Worm (Caenorhabditis elegans): Measurements from ENCODE around the gene his-4.

Gene his-4

ce11 chrV:16068938-16069337 is 28.6 kb upstream of the his-4 start, which contains the start of gene cyp-35D1:
Gene cyp-35D1 (plus strand): TSS chrV:16069238.
- TF ChIP-seq mbf-1 (tag; optimal IDR thresholded peaks at IDR 0.05) = no peak
- no peak for TF ChIP-seq lin-39 (tag; optimal IDR thresholded peaks at IDR 0.05)
- TF ChIP-seq lsy-2 (tag; optimal IDR thresholded peaks at IDR 0.05) = no peak
- TF ChIP-seq C34F6.9 (tag; optimal IDR thresholded peaks at IDR 0.05) = no peak
- no peak for TF ChIP-seq egl-27 (tag; optimal IDR thresholded peaks at IDR 0.05)
- TF ChIP-seq Y55F3AM.14 (GFP tag; optimal IDR thresholded peaks at IDR 0.05) = no peak
- TF ChIP-seq unc-62 (GFP tag; optimal IDR thresholded peaks at IDR 0.05) = no peak
- no peak for TF ChIP-seq nhr-129 (tag; optimal IDR thresholded peaks at IDR 0.05)
- no peak for TF ChIP-seq nhr-21 (tag; optimal IDR thresholded peaks at IDR 0.05)
- no peak for TF ChIP-seq ztf-11 (tag; optimal IDR thresholded peaks at IDR 0.05)

- TF ChIP-seq sma-3 (GFP tag; optimal IDR thresholded peaks at IDR 0.05) (no peak), snpc-4 (tag; optimal IDR thresholded peaks at IDR 0.05) (no peak), ZK546.5 (tag; optimal IDR thresholded peaks at IDR 0.05) (no peak), nhr-11 (tag; optimal IDR thresholded peaks at IDR 0.05) (no peak), elt-3 (tag; optimal IDR thresholded peaks at IDR 0.05) (no peak), lin-13 (GFP tag; optimal IDR thresholded peaks at IDR 0.05) (no peak), mdl-1 (tag; optimal IDR thresholded peaks at IDR 0.05) (no peak), Y55F3AM.14 (GFP tag; optimal IDR thresholded peaks at IDR 0.05) (no peak), skn-1 (tag; optimal IDR thresholded peaks at IDR 0.05) (no peak), ztf-11 (tag; optimal IDR thresholded peaks at IDR 0.05) (no peak), mbf-1 (tag; optimal IDR thresholded peaks at IDR 0.05) (no peak), nhr-77 (tag; optimal IDR thresholded peaks at IDR 0.05) (no peak), ceh-16 (tag; optimal IDR thresholded peaks at IDR 0.05) (no peak), nhr-23 (tag; optimal IDR thresholded peaks at IDR 0.05) (no peak)
These were observed 22.5 kb upstream of the his-4 start, which contains the start of gene F14H3.14 for ce11 chrV:16062788-16063187. Gene F14H3.14 (minus strand): TSS chrV:16062888.

- TF ChIP-seq sma-9 (GFP tag; optimal IDR thresholded peaks at IDR 0.05) (no peak), sma-9 (tag; optimal IDR thresholded peaks at IDR 0.05) (no peak), blmp-1 (tag; optimal IDR thresholded peaks at IDR 0.05; ENCODE audit: insufficient read depth) (no peak), elt-3 (tag; optimal IDR thresholded peaks at IDR 0.05) (no peak), ceh-82 (tag; optimal IDR thresholded peaks at IDR 0.05) (no peak), nhr-12 (tag; optimal IDR thresholded peaks at IDR 0.05) (no peak), nhr-77 (tag; optimal IDR thresholded peaks at IDR 0.05) (no peak), nhr-23 (tag; optimal IDR thresholded peaks at IDR 0.05) (no peak), nhr-10 (tag; optimal IDR thresholded peaks at IDR 0.05) (no peak), sma-3 (GFP tag; optimal IDR thresholded peaks at IDR 0.05) (no peak), dmd-4 (tag; optimal IDR thresholded peaks at IDR 0.05) (no peak), R02D3.7 (tag; optimal IDR thresholded peaks at IDR 0.05) (no peak), ama-1 (optimal IDR thresholded peaks at IDR 0.05) (no peak), unc-62 (GFP tag; optimal IDR thresholded peaks at IDR 0.05) (no peak), Y55F3AM.14 (GFP tag; optimal IDR thresholded peaks at IDR 0.05) (no peak), lin-39 (tag; optimal IDR thresholded peaks at IDR 0.05) (no peak), snpc-4 (tag; optimal IDR thresholded peaks at IDR 0.05) (no peak)
These were observed 21.7 kb upstream of the his-4 start, which contains the start of gene fbxa-100 for ce11 chrV:16061993-16062392. Gene fbxa-100 (minus strand): TSS chrV:16062093.

ce11 chrV:16060135-16060534 is 19.8 kb upstream of the his-4 start, which contains the start of gene F14H3.15:
Gene F14H3.15 (minus strand): TSS chrV:16060235.
- TF ChIP-seq fos-1 (tag; optimal IDR thresholded peaks at IDR 0.05) (no peak), dmd-4 (tag; optimal IDR thresholded peaks at IDR 0.05) (no peak), ztf-11 (tag; optimal IDR thresholded peaks at IDR 0.05) (no peak), nhr-12 (tag; optimal IDR thresholded peaks at IDR 0.05) (no peak)

- TF ChIP-seq ztf-11 (tag; optimal IDR thresholded peaks at IDR 0.05) = no peak
- no peak for TF ChIP-seq ceh-82 (tag; optimal IDR thresholded peaks at IDR 0.05)
- TF ChIP-seq lin-13 (GFP tag; optimal IDR thresholded peaks at IDR 0.05) = no peak
- TF ChIP-seq ztf-4 (tag; optimal IDR thresholded peaks at IDR 0.05) = no peak
- no peak for TF ChIP-seq blmp-1 (tag; optimal IDR thresholded peaks at IDR 0.05; ENCODE audit: insufficient read depth)
These were observed 18.6 kb upstream of the his-4 start, which contains the start of gene F14H3.6 for ce11 chrV:16058872-16059271. Gene F14H3.6 (minus strand): TSS chrV:16058893.

- no peak for TF ChIP-seq unc-55 (GFP tag; optimal IDR thresholded peaks at IDR 0.05)
- TF ChIP-seq Y55F3AM.14 (GFP tag; optimal IDR thresholded peaks at IDR 0.05) = no peak
- no peak for TF ChIP-seq nhr-77 (tag; optimal IDR thresholded peaks at IDR 0.05)
- TF ChIP-seq elt-3 (tag; optimal IDR thresholded peaks at IDR 0.05) = no peak
- no peak for TF ChIP-seq lin-39 (tag; optimal IDR thresholded peaks at IDR 0.05)
- no peak for TF ChIP-seq lsy-2 (tag; optimal IDR thresholded peaks at IDR 0.05)
- no peak for TF ChIP-seq alr-1 (tag; optimal IDR thresholded peaks at IDR 0.05)
- no peak for TF ChIP-seq R02D3.7 (tag; optimal IDR thresholded peaks at IDR 0.05)
- no peak for TF ChIP-seq ama-1 (optimal IDR thresholded peaks at IDR 0.05)
- TF ChIP-seq sma-9 (GFP tag; optimal IDR thresholded peaks at IDR 0.05) = no peak
- no peak for TF ChIP-seq sma-9 (tag; optimal IDR thresholded peaks at IDR 0.05)
- no peak for TF ChIP-seq sem-4 (tag; optimal IDR thresholded peaks at IDR 0.05)
- TF ChIP-seq skn-1 (tag; optimal IDR thresholded peaks at IDR 0.05) = no peak
- no peak for TF ChIP-seq mab-5 (tag; optimal IDR thresholded peaks at IDR 0.05)
- no peak for TF ChIP-seq C34F6.9 (tag; optimal IDR thresholded peaks at IDR 0.05)
- TF ChIP-seq ztf-1 (GFP tag; conservative IDR thresholded peaks at IDR 0.05) = no peak
- no peak for TF ChIP-seq zag-1 (tag; optimal IDR thresholded peaks at IDR 0.05)
- TF ChIP-seq nhr-21 (tag; optimal IDR thresholded peaks at IDR 0.05) = no peak
- no peak for TF ChIP-seq snpc-4 (tag; optimal IDR thresholded peaks at IDR 0.05)
These were observed 16.7 kb upstream of the his-4 start, which contains the start of gene F14H3.5 for ce11 chrV:16057010-16057463. Gene F14H3.5 (minus strand): TSS chrV:16057060.

Measured in whole organism, L2 larva.